Worm (Caenorhabditis elegans) whole organism, L1 larva: ENCODE measurements around the gene odd-2.

Source experiments
- efl-1 ChIP-seq, 4 experiments: fragments of 150-350 bp; optimal IDR thresholded peaks in 3 of 4; peaks in 1 of 4; 1 replicate in 1 of 4; 2 replicates in 3 of 4; lab custom pipeline; 2014; ENCODE audit warnings: missing biosample characterization in 2 of 4, missing genetic modification characterization in 2 of 4, missing genetic modification reagents in 2 of 4
- lin-39 ChIP-seq: fragments of 150-350 bp; optimal IDR thresholded peaks from 2 replicates; lab custom pipeline; 2014; ENCODE audit warnings: missing biosample characterization, missing genetic modification reagents, missing genetic modification characterization
- nhr-11 ChIP-seq: fragments of 150-350 bp; optimal IDR thresholded peaks from 2 replicates; lab custom pipeline; 2014; ENCODE audit warnings: missing biosample characterization, missing genetic modification characterization
- unc-86 ChIP-seq: sonication (generic microtip); optimal IDR thresholded peaks from 2 replicates; lab custom pipeline; 2016; ENCODE audit warnings: missing genetic modification characterization, missing compliant biosample characterization

DNA sequence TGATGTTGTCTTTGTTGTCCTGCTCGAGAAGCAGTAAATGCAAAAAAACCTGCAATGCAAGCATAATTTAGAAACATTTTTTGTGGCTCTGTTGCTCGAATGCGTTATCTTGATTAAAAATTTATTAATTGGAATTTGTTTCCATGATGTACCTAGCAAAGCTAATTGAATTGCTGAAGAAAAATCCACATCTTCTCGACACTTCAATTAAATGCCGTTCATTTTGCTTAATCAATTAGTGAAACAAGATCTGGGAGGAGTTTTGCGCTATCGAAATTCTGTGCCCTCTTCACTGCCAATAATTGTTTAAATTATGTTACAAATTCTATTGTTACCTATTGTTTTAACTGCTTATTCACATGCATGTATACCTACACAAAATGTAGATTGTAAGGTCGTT is 15.5 kb upstream of the odd-2 start, which contains the start of gene T25B2.3:
- TF ChIP-seq unc-86 (tag; lab: Kevin White, UChicago) (no peak), nhr-11 (no peak), lin-39 (no peak), efl-1 (optimal IDR thresholded peaks at IDR 0.05; lab: Kevin White, UChicago) (no peak), efl-1 (GFP tag; optimal IDR thresholded peaks at IDR 0.05 in 1 of 2; lab: Kevin White, UChicago) (no peak)
